Worm (Caenorhabditis elegans) whole organism, L2 larva: ENCODE measurements around the gene catp-4.
"Not testable (repeated sequence)": the region's sequence is repeated elsewhere in the genome, so short reads cannot be mapped to it uniquely, and the experiment has no call there.

Experiments
- F13H6.1 ChIP-seq: sonication (generic microtip); optimal IDR thresholded peaks from 2 replicates; lab custom pipeline; 2016; ENCODE audit warnings: missing genetic modification characterization, missing compliant biosample characterization
- aly-2 ChIP-seq: fragments of 150-350 bp; optimal IDR thresholded peaks from 2 replicates; lab custom pipeline; 2014; ENCODE audit warnings: missing biosample characterization, missing genetic modification characterization
- ama-1 ChIP-seq: fragments of 150-350 bp; optimal IDR thresholded peaks from 2 replicates; lab custom pipeline; 2018; ENCODE audit warnings: inconsistent platforms
- ceh-82 ChIP-seq: fragments of 150-350 bp; optimal IDR thresholded peaks from 2 replicates; lab custom pipeline; 2014; ENCODE audit warnings: missing biosample characterization, missing genetic modification characterization
- elt-3 ChIP-seq: sonication (generic microtip); optimal IDR thresholded peaks from 2 replicates; lab custom pipeline; 2017; ENCODE audit warnings: missing biosample characterization, missing genetic modification characterization
- fos-1 ChIP-seq: fragments of 150-350 bp; optimal IDR thresholded peaks from 2 replicates; lab custom pipeline; 2014; ENCODE audit warnings: missing biosample characterization, missing genetic modification characterization
- lsy-2 ChIP-seq, 2 experiments: fragments of 150-350 bp in 1 of 2; sonication (generic microtip) in 1 of 2; optimal IDR thresholded peaks; 2 replicates each; lab custom pipeline; 2014 to 2017; ENCODE audit warnings: missing biosample characterization in 2 of 2, missing genetic modification characterization in 2 of 2
- mdl-1 ChIP-seq, 2 experiments: fragments of 150-350 bp in 1 of 2; sonication (generic microtip) in 1 of 2; optimal IDR thresholded peaks; 2 replicates each; lab custom pipeline; 2017; ENCODE audit warnings: missing biosample characterization in 2 of 2, missing genetic modification characterization in 2 of 2
- nhr-77 ChIP-seq: fragments of 150-350 bp; optimal IDR thresholded peaks from 2 replicates; lab custom pipeline; 2014; ENCODE audit warnings: missing biosample characterization, missing genetic modification characterization
- snpc-4 ChIP-seq: fragments of 150-350 bp; optimal IDR thresholded peaks from 2 replicates; lab custom pipeline; 2014; ENCODE audit warnings: missing biosample characterization, missing genetic modification characterization
- unc-39 ChIP-seq: fragments of 150-350 bp; optimal IDR thresholded peaks from 2 replicates; lab custom pipeline; 2014; ENCODE audit warnings: missing biosample characterization, missing genetic modification characterization
- zag-1 ChIP-seq: fragments of 150-350 bp; optimal IDR thresholded peaks from 2 replicates; lab custom pipeline; 2014; ENCODE audit warnings: missing biosample characterization, missing genetic modification characterization
- ztf-11 ChIP-seq: sonication (generic microtip); optimal IDR thresholded peaks from 2 replicates; lab custom pipeline; 2017; ENCODE audit warnings: missing biosample characterization, missing genetic modification characterization
- ztf-4 ChIP-seq: fragments of 150-350 bp; optimal IDR thresholded peaks from 2 replicates; lab custom pipeline; 2014; ENCODE audit warnings: missing biosample characterization, missing genetic modification characterization

DNA sequence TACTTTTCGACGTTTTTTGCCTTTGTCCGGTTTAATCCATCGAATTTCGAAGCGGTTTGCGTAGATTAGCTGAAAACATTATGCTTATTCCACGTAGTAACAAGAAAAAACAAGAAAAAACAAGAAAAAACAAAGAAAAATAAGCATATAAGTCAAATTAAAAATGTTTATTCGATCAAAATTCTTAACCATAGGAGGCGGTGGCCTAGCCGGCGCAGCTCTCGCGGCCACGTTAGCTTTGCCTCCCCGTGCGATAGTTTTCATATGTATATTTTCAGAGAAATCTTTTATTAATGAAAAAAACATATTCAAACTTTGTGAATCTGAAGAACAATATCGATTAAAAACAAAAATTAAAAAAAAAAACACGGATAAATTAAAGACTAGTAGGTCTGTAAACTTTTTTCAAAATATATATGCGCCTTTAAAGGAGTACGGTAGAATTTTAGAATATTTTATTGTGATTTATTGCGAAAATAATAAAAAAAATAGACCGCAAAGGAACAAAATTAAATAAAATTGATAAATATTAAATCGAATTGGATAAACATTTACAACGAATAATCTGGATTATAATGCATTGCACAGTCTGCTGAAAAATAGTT is 29.5 kb upstream of the catp-4 start:
- not testable (repeated sequence) for TF ChIP-seq ceh-82; fos-1 (tag; lab: Kevin White, UChicago); elt-3 (tag; lab: Kevin White, UChicago); zag-1 (tag; lab: Kevin White, UChicago); snpc-4 (tag; lab: Kevin White, UChicago); ama-1; ztf-11 (tag; lab: Kevin White, UChicago); aly-2 (tag; lab: Kevin White, UChicago); nhr-77; mdl-1 (tag; optimal IDR thresholded peaks at IDR 0.05; lab: Kevin White, UChicago); unc-39; ztf-4 (tag; lab: Kevin White, UChicago); F13H6.1
- peak; percentile 16 to 93 for TF ChIP-seq lsy-2 (tag; optimal IDR thresholded peaks at IDR 0.05; lab: Kevin White, UChicago)
